Worm (Caenorhabditis elegans) whole organism, young adult: ENCODE results near the gene T13C5.3.

Experiments
- F52B5.7 ChIP-seq: sonication (generic microtip); optimal IDR thresholded peaks from 2 replicates; lab custom pipeline; 2016; ENCODE audit warnings: mild to moderate bottlenecking, missing genetic modification characterization, missing compliant biosample characterization
- ceh-40 ChIP-seq: fragments of 200-800 bp; sonication (Bioruptor generic); IDR thresholded peaks from 2 replicates; pipeline ENCODE4 v1.3.6; 2022; ENCODE audit warnings: missing genetic modification characterization, missing compliant biosample characterization
- ceh-58 ChIP-seq: fragments of 200-800 bp; sonication (Bioruptor generic); IDR thresholded peaks from 2 replicates; pipeline ENCODE4 v1.3.6; 2022; ENCODE audit warnings: missing genetic modification characterization, missing compliant biosample characterization
- ceh-79 ChIP-seq: sonication (generic microtip); optimal IDR thresholded peaks from 2 replicates; lab custom pipeline; 2017; ENCODE audit warnings: mild to moderate bottlenecking, missing genetic modification characterization, missing compliant biosample characterization
- chd-7 ChIP-seq: sonication (generic microtip); optimal IDR thresholded peaks from 2 replicates; lab custom pipeline; 2016; ENCODE audit warnings: mild to moderate bottlenecking, missing genetic modification characterization, moderate library complexity, missing compliant biosample characterization
- die-1 ChIP-seq: sonication (generic microtip); optimal IDR thresholded peaks from 2 replicates; lab custom pipeline; 2016; ENCODE audit warnings: missing genotype, mild to moderate bottlenecking, missing genetic modification characterization, missing compliant biosample characterization
- let-526 ChIP-seq: fragments of 200-800 bp; sonication (Bioruptor generic); IDR thresholded peaks from 2 replicates; pipeline ENCODE4 v1.3.6; 2022; ENCODE audit warnings: missing genetic modification reagents, missing genetic modification characterization, missing compliant biosample characterization
- madf-6 ChIP-seq: fragments of 200-800 bp; sonication (Bioruptor generic); IDR thresholded peaks from 2 replicates; pipeline ENCODE4 v1.3.6; 2022; ENCODE audit warnings: missing genetic modification reagents, missing genetic modification characterization, missing compliant biosample characterization
- nfya-1 ChIP-seq: sonication (generic microtip); optimal IDR thresholded peaks from 2 replicates; lab custom pipeline; 2017; ENCODE audit warnings: antibody characterized with exemption, missing compliant biosample characterization, missing genetic modification characterization, borderline replicate concordance; ENCODE audit not compliant: insufficient read depth
- snpc-4 ChIP-seq, 5 experiments: fragments of 150-350 bp in 1 of 5; sonication (generic microtip) in 4 of 5; optimal IDR thresholded peaks; 2 replicates each; lab custom pipeline; 2014 to 2018; ENCODE audit warnings: missing genetic modification characterization in 5 of 5, missing biosample characterization in 3 of 5, antibody characterized with exemption in 2 of 5, mild to moderate bottlenecking in 2 of 5, missing compliant biosample characterization in 2 of 5, missing genotype in 2 of 5, moderate library complexity in 2 of 5, missing genetic modification reagents in 1 of 5
- sptf-2 ChIP-seq: fragments of 200-800 bp; sonication (Bioruptor generic); optimal IDR thresholded peaks from 2 replicates; lab custom pipeline; 2018; ENCODE audit warnings: mild to moderate bottlenecking, missing genetic modification characterization, missing compliant biosample characterization
- ztf-3 ChIP-seq: fragments of 200-800 bp; sonication (Bioruptor generic); optimal IDR thresholded peaks from 2 replicates; lab custom pipeline; 2018; ENCODE audit warnings: mild to moderate bottlenecking, missing genetic modification characterization, missing compliant biosample characterization

DNA sequence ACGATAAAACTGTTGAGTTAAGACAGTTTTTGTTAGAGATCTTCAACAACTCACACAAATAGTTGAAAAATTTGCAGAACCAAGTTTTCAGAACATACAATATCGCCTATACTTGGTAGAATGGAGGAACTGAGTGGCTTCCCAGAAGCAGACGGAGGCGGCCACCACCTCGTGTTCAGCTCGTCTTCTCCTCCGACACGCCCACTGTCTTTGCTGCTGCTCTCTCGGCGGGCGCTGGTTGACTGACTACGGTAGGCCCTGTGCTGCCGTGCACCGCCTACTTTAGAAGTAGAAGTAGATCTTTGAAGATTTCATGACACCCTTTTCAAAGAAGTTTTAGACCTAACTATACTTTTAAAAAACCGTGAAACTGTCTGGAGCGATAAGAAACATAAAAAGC is 16.3 kb upstream of the T13C5.3 start:
- TF ChIP-seq ceh-58: no peak
- TF ChIP-seq let-526: no peak
- TF ChIP-seq snpc-4 (GFP tag; optimal IDR thresholded peaks at IDR 0.05; lab: Kevin White, UChicago): no peak
- TF ChIP-seq snpc-4 (tag; optimal IDR thresholded peaks at IDR 0.05; lab: Kevin White, UChicago): no peak
- no peak for TF ChIP-seq ceh-40 (GFP tag; lab: Robert Waterston, UW)
- TF ChIP-seq F52B5.7 (tag; lab: Kevin White, UChicago): no peak
- no peak for TF ChIP-seq ztf-3 (GFP tag; lab: Kevin White, UChicago)
- no peak for TF ChIP-seq die-1 (tag; lab: Kevin White, UChicago)
- TF ChIP-seq ceh-79 (tag; lab: Kevin White, UChicago): no peak
- TF ChIP-seq chd-7: no peak
- TF ChIP-seq madf-6 (GFP tag; lab: Robert Waterston, UW): no peak
- no peak for TF ChIP-seq sptf-2 (GFP tag; lab: Kevin White, UChicago)
- no peak for TF ChIP-seq nfya-1
